Worm (Caenorhabditis elegans): ENCODE measurements around the gene ins-23.

- TF ChIP-seq pha-4 (tag; optimal IDR thresholded peaks at IDR 0.05): no peak
- TF ChIP-seq F13H6.1 (tag; optimal IDR thresholded peaks at IDR 0.05): no peak
- no peak for TF ChIP-seq ama-1 (optimal IDR thresholded peaks at IDR 0.05)
- TF ChIP-seq hlh-6 (tag; optimal IDR thresholded peaks at IDR 0.05): no peak
- TF ChIP-seq ets-4 (tag; optimal IDR thresholded peaks at IDR 0.05): no peak
- no peak for TF ChIP-seq elt-2 (tag; optimal IDR thresholded peaks at IDR 0.05)
- TF ChIP-seq hlh-8 (tag; optimal IDR thresholded peaks at IDR 0.05): no peak
- peak; percentile 87 for TF ChIP-seq nfya-1 (tag; optimal IDR thresholded peaks at IDR 0.05)
Observed at ce11 chrIII:10076042-10076441, 48.0 kb downstream of the ins-23 start.

Data from whole organism, late embryonic.